Fruit fly (Drosophila melanogaster): ENCODE data around the gene Nna1.

Nna1 gene

DNA sequence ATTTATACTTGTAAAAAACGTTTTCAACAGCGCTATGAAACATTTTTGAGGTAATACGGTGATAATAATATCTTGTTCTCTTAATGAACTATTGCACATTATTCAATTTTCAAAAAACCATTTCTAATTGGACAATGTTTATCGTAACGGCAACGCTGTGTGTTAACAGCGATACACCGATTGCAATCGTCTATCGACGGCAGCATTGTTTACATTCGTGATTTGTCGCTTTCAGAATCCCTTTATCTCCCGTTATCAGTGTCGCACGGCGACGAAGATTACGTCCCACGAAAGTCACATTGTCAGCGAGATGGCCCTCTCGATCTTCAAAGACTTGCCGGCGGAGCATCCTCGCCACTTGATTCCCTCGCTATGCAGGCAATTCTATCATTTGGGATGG is 45.8 kb downstream of the Nna1 start, which contains the start of gene CG11134 (continued):
- TF ChIP-seq sqz (GFP tag; optimal IDR thresholded peaks at IDR 0.05) = no peak
- peak; percentile 51 for TF ChIP-seq Scr (GFP tag; IDR thresholded peaks at IDR 0.05; ENCODE audit: partially characterized antibody)
- TF ChIP-seq CG5245 (GFP tag; optimal IDR thresholded peaks at IDR 0.05) = no peak
- peak; percentile 60; the same call in 1 of the 2 replicates for TF ChIP-seq bbx (GFP tag; IDR thresholded peaks at IDR 0.05; ENCODE audit: partially characterized antibody)
- no peak for TF ChIP-seq ERR (GFP tag; optimal IDR thresholded peaks at IDR 0.05)
- no peak for TF ChIP-seq shn (GFP tag; optimal IDR thresholded peaks at IDR 0.05)
- peak; percentile 43; the same call in 1 of the 2 replicates for TF ChIP-seq CG13287 (GFP tag; IDR thresholded peaks at IDR 0.05; ENCODE audit: partially characterized antibody)
- TF ChIP-seq CG2120 (GFP tag; optimal IDR thresholded peaks at IDR 0.05) = no peak
- TF ChIP-seq CG11504 (tag; optimal IDR thresholded peaks at IDR 0.05) = no peak
- no peak for TF ChIP-seq ftz-f1 (GFP tag; optimal IDR thresholded peaks at IDR 0.05)
- TF ChIP-seq Opbp (GFP tag; IDR thresholded peaks at IDR 0.05; ENCODE audit: partially characterized antibody) = peak; percentile 40; the same call in 1 of the 3 replicates
- TF ChIP-seq MBD-R2 (GFP tag; IDR thresholded peaks at IDR 0.05) = peak; percentile 33
- TF ChIP-seq CG2712 (tag; optimal IDR thresholded peaks at IDR 0.05) = no peak
- TF ChIP-seq inv (GFP tag; IDR thresholded peaks at IDR 0.05; ENCODE audit: partially characterized antibody) = no peak; the same call in 1 of the 2 replicates
- 0 out of 2 replicates have a peak, but pooled peaks have one; percentile 26 for TF ChIP-seq unc-4 (GFP tag; IDR thresholded peaks at IDR 0.05; ENCODE audit: partially characterized antibody)
- TF ChIP-seq dysf (GFP tag; IDR thresholded peaks at IDR 0.05) = no peak
- no peak for TF ChIP-seq CG32772 (GFP tag; IDR thresholded peaks at IDR 0.05)
- no peak for TF ChIP-seq gro (GFP tag; optimal IDR thresholded peaks at IDR 0.05)
- peak; percentile 64 for TF ChIP-seq Dref (GFP tag; IDR thresholded peaks at IDR 0.05)
- TF ChIP-seq CG16863 (GFP tag; optimal IDR thresholded peaks at IDR 0.05) = no peak
- TF ChIP-seq Elba2 (GFP tag; optimal IDR thresholded peaks at IDR 0.05) = no peak
- peak; percentile 52 for TF ChIP-seq CG15479 (GFP tag; optimal IDR thresholded peaks at IDR 0.05)
- peak; percentile 61 for TF ChIP-seq Myb (GFP tag; optimal IDR thresholded peaks at IDR 0.05)
- 0 out of 4 replicates have a peak, but pooled peaks have one; percentile 51 for TF ChIP-seq Dll (GFP tag; IDR thresholded peaks at IDR 0.05; ENCODE audit: partially characterized antibody)
- TF ChIP-seq zfh2 (GFP tag; optimal IDR thresholded peaks at IDR 0.05) = no peak
- no peak for TF ChIP-seq en (GFP tag; optimal IDR thresholded peaks at IDR 0.05)
- peak in 1 of 2 experiments; percentile 83 for TF ChIP-seq insv (GFP tag; optimal IDR thresholded peaks at IDR 0.05)
- no peak for TF ChIP-seq CoRest (tag; optimal IDR thresholded peaks at IDR 0.05)
- TF ChIP-seq CG13894 (tag; optimal IDR thresholded peaks at IDR 0.05) = no peak
- no peak for TF ChIP-seq ATbp (GFP tag; optimal IDR thresholded peaks at IDR 0.05)
- no peak for TF ChIP-seq lola (GFP tag; optimal IDR thresholded peaks at IDR 0.05)
- TF ChIP-seq CG6791 (GFP tag; IDR thresholded peaks at IDR 0.05; ENCODE audit: partially characterized antibody) = peak; percentile 33; the same call in 1 of the 3 replicates

DNA sequence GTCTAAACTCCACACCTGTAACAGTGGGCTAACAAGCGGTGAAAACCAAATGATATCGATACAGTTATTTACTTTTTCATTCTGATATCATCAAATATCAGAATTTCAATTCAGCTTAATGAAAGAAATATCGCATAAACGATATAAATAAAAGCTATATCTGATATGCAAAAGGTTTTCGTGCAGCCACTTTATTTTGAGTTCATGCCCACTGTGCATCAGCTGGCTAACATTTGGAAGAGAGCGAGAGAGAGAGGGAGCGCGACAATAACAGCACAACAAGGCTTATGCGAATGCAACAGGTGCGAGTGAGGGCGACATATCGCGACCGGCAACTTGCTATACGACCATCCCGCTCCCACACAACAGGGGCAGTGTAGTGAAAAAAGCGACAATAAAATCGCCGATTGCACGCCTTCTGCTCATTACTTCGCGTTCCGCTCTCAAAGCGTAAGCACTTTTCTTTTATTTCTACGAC is 47.4 kb downstream of the Nna1 start, which contains the start of gene CG11151:
TSS of gene CG11151 (plus strand) at position 334 of the 478 bp plus-strand sequence.
- TF ChIP-seq CG10274 (GFP tag; optimal IDR thresholded peaks at IDR 0.05) (peak; percentile 86), CG32767 (GFP tag; IDR thresholded peaks at IDR 0.05) (peak; percentile 95), CG11247 (GFP tag; IDR thresholded peaks at IDR 0.05) (peak; percentile 89), HLH3B (GFP tag; IDR thresholded peaks at IDR 0.05) (peak; percentile 95), chm (GFP tag; IDR thresholded peaks at IDR 0.05) (peak; percentile 94), cad (GFP tag; optimal IDR thresholded peaks at IDR 0.05) (no peak), CG11456 (GFP tag; IDR thresholded peaks at IDR 0.05) (peak; percentile 94), CG8359 (GFP tag; optimal IDR thresholded peaks at IDR 0.05; ENCODE audit: borderline replicate concordance) (peak; percentile 91), Sin3A (optimal IDR thresholded peaks at IDR 0.05) (no peak), da (GFP tag; optimal IDR thresholded peaks at IDR 0.05) (peak; percentile 93), CG15479 (GFP tag; optimal IDR thresholded peaks at IDR 0.05) (peak; percentile 84), CG7786 (GFP tag; optimal IDR thresholded peaks at IDR 0.05) (peak; percentile 98), bigmax (GFP tag; optimal IDR thresholded peaks at IDR 0.05) (peak; percentile 46), Hand (GFP tag; optimal IDR thresholded peaks at IDR 0.05) (peak; percentile 96), C15 (GFP tag; IDR thresholded peaks at IDR 0.05) (peak; percentile 80; the same call in 2 of the 3 replicates), CG11695 (GFP tag; IDR thresholded peaks at IDR 0.05) (peak; percentile 96), CG12155 (GFP tag; optimal IDR thresholded peaks at IDR 0.05) (peak; percentile 93), D (optimal IDR thresholded peaks at IDR 0.05) (no peak), D (GFP tag; optimal IDR thresholded peaks at IDR 0.05) (peak; percentile 95), gsb-n (tag; optimal IDR thresholded peaks at IDR 0.05) (peak; percentile 98)
